Worm (Caenorhabditis elegans) whole organism, L2 larva: Measurements from ENCODE around the gene T01C8.2.
A peak's percentile ranks its signal among the peaks of the same experiment; 100 is the strongest.

Experiments
- ZK546.5 ChIP-seq: sonication (generic microtip); optimal IDR thresholded peaks from 2 replicates; lab custom pipeline; 2017; ENCODE audit warnings: missing biosample characterization, missing genetic modification characterization
- aly-2 ChIP-seq: fragments of 150-350 bp; optimal IDR thresholded peaks from 2 replicates; lab custom pipeline; 2014; ENCODE audit warnings: missing biosample characterization, missing genetic modification characterization
- dmd-4 ChIP-seq: sonication (generic microtip); optimal IDR thresholded peaks from 2 replicates; lab custom pipeline; 2017; ENCODE audit warnings: missing biosample characterization, missing genetic modification characterization
- mbf-1 ChIP-seq: sonication (generic microtip); optimal IDR thresholded peaks from 2 replicates; lab custom pipeline; 2017; ENCODE audit warnings: missing biosample characterization, missing genetic modification characterization
- nhr-129 ChIP-seq: fragments of 150-350 bp; optimal IDR thresholded peaks from 2 replicates; lab custom pipeline; 2014; ENCODE audit warnings: missing biosample characterization, missing genetic modification characterization
- nhr-237 ChIP-seq: fragments of 150-350 bp; optimal IDR thresholded peaks from 2 replicates; lab custom pipeline; 2014; ENCODE audit warnings: missing biosample characterization, missing genetic modification characterization
- nhr-77 ChIP-seq: fragments of 150-350 bp; optimal IDR thresholded peaks from 2 replicates; lab custom pipeline; 2014; ENCODE audit warnings: missing biosample characterization, missing genetic modification characterization
- zag-1 ChIP-seq: fragments of 150-350 bp; optimal IDR thresholded peaks from 2 replicates; lab custom pipeline; 2014; ENCODE audit warnings: missing biosample characterization, missing genetic modification characterization
- ztf-4 ChIP-seq: fragments of 150-350 bp; optimal IDR thresholded peaks from 2 replicates; lab custom pipeline; 2014; ENCODE audit warnings: missing biosample characterization, missing genetic modification characterization

- TF ChIP-seq ztf-4 (tag; lab: Kevin White, UChicago) (no peak), dmd-4 (tag; lab: Kevin White, UChicago) (no peak), nhr-77 (tag; lab: Kevin White, UChicago) (no peak), mbf-1 (tag; lab: Kevin White, UChicago) (no peak), zag-1 (tag; lab: Kevin White, UChicago) (no peak), aly-2 (no peak), nhr-129 (peak; percentile 60), nhr-237 (no peak), ZK546.5 (tag; lab: Kevin White, UChicago) (no peak)
Observed at ce11 chrX:16786021-16786488, at the start of gene T01C8.2.
